Worm (Caenorhabditis elegans): ENCODE measurements around the gene cpg-24.

The cpg-24 gene

DNA sequence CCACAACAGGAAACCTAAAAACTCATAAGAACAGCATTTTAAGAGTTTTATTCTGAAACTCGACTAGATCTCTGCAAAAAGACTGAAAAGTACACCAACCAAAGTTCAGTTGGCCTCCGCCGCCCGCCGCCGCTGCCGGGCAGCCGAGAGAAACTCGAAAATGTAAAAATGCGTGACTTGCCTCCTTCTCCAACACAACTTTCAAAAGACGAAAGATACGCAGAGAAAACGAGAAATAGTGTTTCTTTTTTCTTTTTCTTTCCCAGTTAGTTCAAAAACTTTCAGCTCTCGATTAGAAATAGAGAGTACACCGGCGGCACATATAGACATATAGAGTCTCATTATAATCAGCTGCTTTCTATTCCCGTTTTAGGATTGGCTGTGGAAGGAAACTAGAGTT is 18.0 kb downstream of the cpg-24 start:
- TF ChIP-seq lir-3 (tag; optimal IDR thresholded peaks at IDR 0.05; ENCODE audit: poor library complexity) = no peak
- TF ChIP-seq egl-13 (tag; optimal IDR thresholded peaks at IDR 0.05) = no peak
- peak; percentile 47 for TF ChIP-seq nhr-47 (tag; optimal IDR thresholded peaks at IDR 0.05)
- TF ChIP-seq egl-27 (tag; optimal IDR thresholded peaks at IDR 0.05) = no peak
- no peak for TF ChIP-seq nhr-76 (tag; optimal IDR thresholded peaks at IDR 0.05)
- TF ChIP-seq nhr-237 (tag; optimal IDR thresholded peaks at IDR 0.05) = no peak
- no peak for TF ChIP-seq nhr-77 (tag; optimal IDR thresholded peaks at IDR 0.05)
- TF ChIP-seq tbx-2 (tag; optimal IDR thresholded peaks at IDR 0.05) = no peak
- TF ChIP-seq hlh-4 (tag; optimal IDR thresholded peaks at IDR 0.05) = no peak
- TF ChIP-seq snpc-4 (tag; optimal IDR thresholded peaks at IDR 0.05) = no peak
- no peak for TF ChIP-seq grh-1 (GFP tag; IDR thresholded peaks at IDR 0.05)
- TF ChIP-seq ceh-90 (tag; optimal IDR thresholded peaks at IDR 0.05) = no peak
- no peak for TF ChIP-seq ama-1 (optimal IDR thresholded peaks at IDR 0.05)
- TF ChIP-seq C04F5.9 (tag; optimal IDR thresholded peaks at IDR 0.05) = no peak
- no peak for TF ChIP-seq nhr-11 (tag; optimal IDR thresholded peaks at IDR 0.05)
- peak; percentile 16 for TF ChIP-seq efl-1 (optimal IDR thresholded peaks at IDR 0.05)
- TF ChIP-seq efl-1 (GFP tag; optimal IDR thresholded peaks at IDR 0.05 in 1 of 2) = peak in 1 of 2 experiments; percentile 12
- TF ChIP-seq dpl-1 (GFP tag; optimal IDR thresholded peaks at IDR 0.05) = peak in 1 of 3 experiments; percentile 25
- TF ChIP-seq C16A3.4 (tag; optimal IDR thresholded peaks at IDR 0.05) = peak; percentile 19
- TF ChIP-seq hlh-17 (GFP tag; optimal IDR thresholded peaks at IDR 0.05; ENCODE audit: borderline replicate concordance) = no peak
- TF ChIP-seq sox-4 (tag; optimal IDR thresholded peaks at IDR 0.05) = no peak
- no peak for TF ChIP-seq ces-1 (GFP tag; optimal IDR thresholded peaks at IDR 0.05)
- TF ChIP-seq aha-1 (tag; optimal IDR thresholded peaks at IDR 0.05) = no peak
- TF ChIP-seq nhr-71 (tag; optimal IDR thresholded peaks at IDR 0.05) = peak; percentile 54
- no peak for TF ChIP-seq fos-1 (tag; optimal IDR thresholded peaks at IDR 0.05)
- no peak for TF ChIP-seq Y116A8C.19 (tag; optimal IDR thresholded peaks at IDR 0.05; ENCODE audit: borderline replicate concordance)
- peak; percentile 22 to 49 for TF ChIP-seq lin-35 (GFP tag; optimal IDR thresholded peaks at IDR 0.05)
- TF ChIP-seq skn-1 (tag; optimal IDR thresholded peaks at IDR 0.05) = peak; percentile 49
- peak in 1 of 2 experiments; percentile 60 for TF ChIP-seq lsy-2 (tag; optimal IDR thresholded peaks at IDR 0.05)
- TF ChIP-seq ets-5 (GFP tag; IDR thresholded peaks at IDR 0.05) = no peak
- no peak for TF ChIP-seq ztf-11 (tag; optimal IDR thresholded peaks at IDR 0.05)
- TF ChIP-seq mdl-1 (tag; optimal IDR thresholded peaks at IDR 0.05) = peak in 1 of 2 experiments; percentile 41
- peak; percentile 82 for TF ChIP-seq fkh-8 (tag; optimal IDR thresholded peaks at IDR 0.05)
- 0 out of 2 replicates have a peak, but pooled peaks have one; percentile 9 for TF ChIP-seq nhr-19 (GFP tag; conservative IDR thresholded peaks at IDR 0.05)
- TF ChIP-seq lin-39 (tag; optimal IDR thresholded peaks at IDR 0.05) = no peak
- peak; percentile 50 for TF ChIP-seq snu-23 (GFP tag; optimal IDR thresholded peaks at IDR 0.05)
- TF ChIP-seq lin-14 (GFP tag; optimal IDR thresholded peaks at IDR 0.05) = peak; percentile 68
- peak; percentile 4 for TF ChIP-seq jun-1 (tag; optimal IDR thresholded peaks at IDR 0.05)
- TF ChIP-seq nhr-20 (tag; optimal IDR thresholded peaks at IDR 0.05) = peak; percentile 54
- no peak for TF ChIP-seq lin-15B (tag; optimal IDR thresholded peaks at IDR 0.05)
- TF ChIP-seq ztf-4 (tag; optimal IDR thresholded peaks at IDR 0.05) = no peak
- no peak for TF ChIP-seq tlp-1 (tag; optimal IDR thresholded peaks at IDR 0.05)
- peak in 1 of 3 experiments; percentile 65 for TF ChIP-seq ceh-82 (tag; optimal IDR thresholded peaks at IDR 0.05)
- TF ChIP-seq blmp-1 (tag; optimal IDR thresholded peaks at IDR 0.05) = peak; percentile 56
- peak; percentile 16 for TF ChIP-seq mep-1 (tag; optimal IDR thresholded peaks at IDR 0.05)
- peak; percentile 11 for TF ChIP-seq unc-86 (tag; optimal IDR thresholded peaks at IDR 0.05)
- peak; percentile 24 for TF ChIP-seq elt-2 (tag; optimal IDR thresholded peaks at IDR 0.05)
- no peak for TF ChIP-seq hpl-2 (GFP tag; optimal IDR thresholded peaks at IDR 0.05)
- no peak for TF ChIP-seq pax-3 (tag; optimal IDR thresholded peaks at IDR 0.05)
